Fruit fly (Drosophila melanogaster) whole organism, embryonic: ENCODE results near the gene CG13409.

Experiments used
- Awh ChIP-seq: fragments of 200-800 bp; sonication (Bioruptor generic); IDR thresholded peaks from 2 replicates; pipeline ENCODE4, ENCODE4 v1.3.6; 2022; ENCODE audit warnings: missing biosample characterization, missing genetic modification characterization
- Bgb ChIP-seq: fragments of 200-800 bp; sonication (Bioruptor generic); IDR thresholded peaks from 2 replicates; pipeline ENCODE4 v1.3.6; 2022; ENCODE audit warnings: missing biosample characterization, missing genetic modification characterization; ENCODE audit not compliant: partially characterized antibody
- CG10654 ChIP-seq: fragments of 200-800 bp; sonication (Bioruptor generic); optimal IDR thresholded peaks from 2 replicates; lab custom pipeline; 2016; ENCODE audit warnings: missing biosample characterization, missing genetic modification characterization
- CG10979 ChIP-seq: fragments of 200-800 bp; sonication (Bioruptor generic); optimal IDR thresholded peaks from 2 replicates; lab custom pipeline; 2018; ENCODE audit warnings: missing biosample characterization, mild to moderate bottlenecking, missing genetic modification characterization, moderate library complexity
- CG11456 ChIP-seq: fragments of 200-800 bp; sonication (Bioruptor generic); IDR thresholded peaks from 3 replicates; pipeline ENCODE4 v1.3.6; 2022; ENCODE audit warnings: missing biosample characterization, missing genetic modification characterization
- CG15269 ChIP-seq: fragments of 200-800 bp; sonication (Bioruptor generic); optimal IDR thresholded peaks from 2 replicates; lab custom pipeline; 2018; ENCODE audit warnings: missing biosample characterization, mild to moderate bottlenecking, missing genetic modification characterization, moderate library complexity
- CG1602 ChIP-seq: fragments of 200-800 bp; sonication (Bioruptor generic); optimal IDR thresholded peaks from 3 replicates; lab custom pipeline; 2016; ENCODE audit warnings: missing biosample characterization, missing genetic modification characterization
- CG1603 ChIP-seq: fragments of 200-800 bp; sonication (Bioruptor generic); optimal IDR thresholded peaks from 2 replicates; lab custom pipeline; 2019; ENCODE audit warnings: missing biosample characterization, mild to moderate bottlenecking, missing genetic modification characterization, moderate library complexity
- CG16815 ChIP-seq: fragments of 200-800 bp; sonication (Bioruptor generic); optimal IDR thresholded peaks from 3 replicates; lab custom pipeline; 2017; ENCODE audit warnings: missing biosample characterization, mild to moderate bottlenecking, missing genetic modification characterization
- CG17912 ChIP-seq: fragments of 200-800 bp; sonication (Bioruptor generic); optimal IDR thresholded peaks from 2 replicates; lab custom pipeline; 2018; ENCODE audit warnings: missing biosample characterization, mild to moderate bottlenecking, missing genetic modification characterization
- CG2678 ChIP-seq: fragments of 200-800 bp; sonication (Bioruptor generic); optimal IDR thresholded peaks from 3 replicates; lab custom pipeline; 2019; ENCODE audit warnings: missing biosample characterization, mild to moderate bottlenecking, missing genetic modification characterization, moderate library complexity
- CG3726 ChIP-seq: fragments of 200-800 bp; sonication (Bioruptor generic); IDR thresholded peaks from 3 replicates; pipeline ENCODE4, ENCODE4 v1.3.6; 2022; ENCODE audit warnings: missing biosample characterization, missing genetic modification characterization
- CG3995 ChIP-seq: fragments of 200-800 bp; sonication (Bioruptor generic); optimal IDR thresholded peaks from 3 replicates; lab custom pipeline; 2016; ENCODE audit warnings: missing biosample characterization, missing genetic modification characterization
- CG4328 ChIP-seq: fragments of 200-800 bp; sonication (Bioruptor generic); optimal IDR thresholded peaks from 3 replicates; lab custom pipeline; 2017; ENCODE audit warnings: missing biosample characterization, missing genetic modification reagents, missing genetic modification characterization
- CG43689 ChIP-seq: fragments of 200-800 bp; sonication (Bioruptor generic); IDR thresholded peaks from 2 replicates; pipeline ENCODE4 v1.3.6; 2022; ENCODE audit warnings: missing biosample characterization, missing genetic modification characterization
- CG4820 ChIP-seq: fragments of 200-800 bp; sonication (Bioruptor generic); optimal IDR thresholded peaks from 3 replicates; lab custom pipeline; 2016; ENCODE audit warnings: missing biosample characterization, missing genetic modification characterization
- CG4854 ChIP-seq: fragments of 200-800 bp; sonication (Bioruptor generic); optimal IDR thresholded peaks from 2 replicates; lab custom pipeline; 2016; ENCODE audit warnings: missing biosample characterization, missing genetic modification characterization, inconsistent platforms
- CG5245 ChIP-seq: fragments of 200-800 bp; sonication (Bioruptor generic); optimal IDR thresholded peaks from 3 replicates; lab custom pipeline; 2016; ENCODE audit warnings: missing biosample characterization, missing genetic modification characterization
- CG5953 ChIP-seq: fragments of 200-800 bp; sonication (Bioruptor generic); IDR thresholded peaks from 2 replicates; pipeline ENCODE4 v1.3.6; 2022; ENCODE audit warnings: missing biosample characterization, missing genetic modification characterization
- CG7271 ChIP-seq: fragments of 200-800 bp; sonication (Bioruptor generic); optimal IDR thresholded peaks from 2 replicates; lab custom pipeline; 2018; ENCODE audit warnings: missing biosample characterization, mild to moderate bottlenecking, missing genetic modification characterization, moderate library complexity
- CG7987 ChIP-seq: fragments of 200-800 bp; sonication (Bioruptor generic); optimal IDR thresholded peaks from 2 replicates; lab custom pipeline; 2018; ENCODE audit warnings: missing biosample characterization, mild to moderate bottlenecking, missing genetic modification characterization, moderate library complexity
- CG9797 ChIP-seq: fragments of 200-800 bp; sonication (Bioruptor generic); optimal IDR thresholded peaks from 3 replicates; lab custom pipeline; 2018; ENCODE audit warnings: missing biosample characterization, mild to moderate bottlenecking, missing genetic modification characterization
- CG9817 ChIP-seq: fragments of 200-800 bp; sonication (Bioruptor generic); optimal IDR thresholded peaks from 2 replicates; lab custom pipeline; 2018; ENCODE audit warnings: missing biosample characterization, mild to moderate bottlenecking, missing genetic modification characterization, moderate library complexity
- Dll ChIP-seq: fragments of 200-800 bp; sonication (Bioruptor generic); IDR thresholded peaks from 4 replicates; pipeline ENCODE4 v1.3.6; 2022; ENCODE audit warnings: missing biosample characterization, missing genetic modification characterization; ENCODE audit not compliant: partially characterized antibody
- Dp ChIP-seq: fragments of 200-800 bp; sonication (Bioruptor generic); optimal IDR thresholded peaks from 2 replicates; lab custom pipeline; 2018; ENCODE audit warnings: missing biosample characterization, mild to moderate bottlenecking, missing genetic modification characterization, moderate library complexity
- Drgx ChIP-seq: fragments of 200-800 bp; sonication (Bioruptor generic); IDR thresholded peaks from 2 replicates; pipeline ENCODE4 v1.3.6; 2022; ENCODE audit warnings: missing biosample characterization, missing genetic modification characterization
- Hey ChIP-seq: fragments of 200-800 bp; sonication (Bioruptor generic); optimal IDR thresholded peaks from 3 replicates; lab custom pipeline; 2018; ENCODE audit warnings: missing biosample characterization, mild to moderate bottlenecking, missing genetic modification characterization
- Hsf ChIP-seq: fragments of 200-800 bp; sonication (Bioruptor generic); optimal IDR thresholded peaks from 3 replicates; lab custom pipeline; 2016; ENCODE audit warnings: missing biosample characterization, missing genetic modification characterization
- Jarid2 ChIP-seq: fragments of 200-800 bp; sonication (Bioruptor generic); optimal IDR thresholded peaks from 3 replicates; lab custom pipeline; 2017; ENCODE audit warnings: mild to moderate bottlenecking, missing biosample characterization, missing genetic modification reagents, missing genetic modification characterization
- Lpt ChIP-seq: fragments of >200 bp; optimal IDR thresholded peaks from 2 replicates; lab custom pipeline; 2018; ENCODE audit warnings: missing biosample characterization, missing genetic modification characterization
- MTF-1 ChIP-seq: fragments of 200-800 bp; sonication (Bioruptor generic); optimal IDR thresholded peaks from 2 replicates; lab custom pipeline; 2018; ENCODE audit warnings: missing biosample characterization, mild to moderate bottlenecking, missing genetic modification characterization, borderline replicate concordance
- Neu2 ChIP-seq: fragments of 200-800 bp; sonication (Bioruptor generic); optimal IDR thresholded peaks from 3 replicates; lab custom pipeline; 2016; ENCODE audit warnings: missing biosample characterization, missing genetic modification characterization, borderline replicate concordance
- NfI ChIP-seq: fragments of 200-800 bp; sonication (Bioruptor generic); optimal IDR thresholded peaks from 3 replicates; lab custom pipeline; 2018; ENCODE audit warnings: missing biosample characterization, mild to moderate bottlenecking, missing genetic modification characterization, moderate library complexity
- Optix ChIP-seq: fragments of 200-800 bp; sonication (Bioruptor generic); IDR thresholded peaks from 3 replicates; pipeline ENCODE4 v1.3.6; 2022; ENCODE audit warnings: missing biosample characterization, missing genetic modification characterization
- Rfx ChIP-seq: fragments of 200-800 bp; sonication (Bioruptor generic); IDR thresholded peaks from 2 replicates; pipeline ENCODE4 v1.3.6; 2022; ENCODE audit warnings: missing biosample characterization, missing genetic modification characterization
- Sin3A ChIP-seq: fragments of >200 bp; optimal IDR thresholded peaks from 2 replicates; lab custom pipeline; 2018
- Spps ChIP-seq: fragments of 200-800 bp; sonication (Bioruptor generic); optimal IDR thresholded peaks from 2 replicates; lab custom pipeline; 2018; ENCODE audit warnings: missing biosample characterization, mild to moderate bottlenecking, missing genetic modification characterization
- Usf ChIP-seq: fragments of 200-800 bp; sonication (Bioruptor generic); optimal IDR thresholded peaks from 2 replicates; lab custom pipeline; 2017; ENCODE audit warnings: missing genotype, missing biosample characterization, missing genetic modification characterization
- Xrp1 ChIP-seq: fragments of 200-800 bp; sonication (Bioruptor generic); IDR thresholded peaks from 2 replicates; pipeline ENCODE4 v1.3.6; 2022; ENCODE audit warnings: missing biosample characterization, missing genetic modification characterization
- fd3F ChIP-seq: fragments of 200-800 bp; sonication (Bioruptor generic); optimal IDR thresholded peaks from 2 replicates; lab custom pipeline; 2018; ENCODE audit warnings: missing biosample characterization, mild to moderate bottlenecking, missing genetic modification characterization, moderate library complexity
- fu2 ChIP-seq: fragments of 200-800 bp; sonication (Bioruptor generic); optimal IDR thresholded peaks from 2 replicates; lab custom pipeline; 2016; ENCODE audit warnings: missing biosample characterization, missing genetic modification characterization
- insv ChIP-seq, 2 experiments: fragments of 200-800 bp; sonication (Bioruptor generic); optimal IDR thresholded peaks; 3 replicates each; lab custom pipeline; 2016 to 2018; ENCODE audit warnings: missing biosample characterization in 2 of 2, missing genetic modification characterization in 2 of 2
- jing ChIP-seq: fragments of 200-800 bp; sonication (Bioruptor generic); optimal IDR thresholded peaks from 2 replicates; lab custom pipeline; 2018; ENCODE audit warnings: missing biosample characterization, mild to moderate bottlenecking, missing genetic modification characterization
- klu ChIP-seq: fragments of 200-800 bp; sonication (Bioruptor generic); IDR thresholded peaks from 2 replicates; pipeline ENCODE4 v1.3.6; 2022; ENCODE audit warnings: missing biosample characterization, missing genetic modification characterization
- luna ChIP-seq: fragments of 200-800 bp; sonication (Bioruptor generic); optimal IDR thresholded peaks from 2 replicates; lab custom pipeline; 2016; ENCODE audit warnings: missing biosample characterization, missing genetic modification characterization
- org-1 ChIP-seq: fragments of 200-800 bp; sonication (Bioruptor generic); optimal IDR thresholded peaks from 2 replicates; lab custom pipeline; 2017; ENCODE audit warnings: missing biosample characterization, missing genetic modification characterization
- pum ChIP-seq: fragments of 200-800 bp; sonication (Bioruptor generic); optimal IDR thresholded peaks from 2 replicates; lab custom pipeline; 2016; ENCODE audit warnings: missing biosample characterization, missing genetic modification characterization
- sens ChIP-seq: fragments of 200-800 bp; sonication (Bioruptor generic); peaks from one replicate; lab custom pipeline; 2016; ENCODE audit warnings: missing biosample characterization, missing genetic modification characterization
- sob ChIP-seq: fragments of 200-800 bp; sonication (Bioruptor generic); IDR thresholded peaks from 2 replicates; pipeline ENCODE4 v1.3.6; 2022; ENCODE audit warnings: missing biosample characterization, missing genetic modification characterization
- tap ChIP-seq: fragments of 200-800 bp; optimal IDR thresholded peaks from 3 replicates; lab custom pipeline; 2019; ENCODE audit warnings: missing biosample characterization, mild to moderate bottlenecking, missing genetic modification characterization, moderate library complexity
- trem ChIP-seq: fragments of 200-800 bp; optimal IDR thresholded peaks from 3 replicates; lab custom pipeline; 2019; ENCODE audit warnings: missing biosample characterization, mild to moderate bottlenecking, missing genetic modification characterization, moderate library complexity
- zfh1 ChIP-seq: fragments of 200-800 bp; sonication (Bioruptor generic); IDR thresholded peaks from 3 replicates; pipeline ENCODE4 v1.3.6; 2022; ENCODE audit warnings: missing biosample characterization, missing genetic modification characterization

The CG13409 gene

dm6 chr3R:22034160-22034742 is 2.6 kb upstream of the CG13409 start, which contains the start of the genes CG45099, CG6015, pit and Fadd (continued):
- TF ChIP-seq jing (GFP tag; lab: Kevin White, UChicago): no peak
- TF ChIP-seq CG3995 (GFP tag; lab: Kevin White, UChicago): peak; percentile 16
- TF ChIP-seq tap (tag; lab: Kevin White, UChicago): no peak
- no peak for TF ChIP-seq Rfx
- no peak for TF ChIP-seq NfI (GFP tag; lab: Kevin White, UChicago)
- TF ChIP-seq CG4854 (GFP tag; lab: Kevin White, UChicago): no peak
- no peak for TF ChIP-seq CG4328 (GFP tag; lab: Kevin White, UChicago)
- no peak for TF ChIP-seq CG1603
- peak in 1 of 2 experiments; percentile 17 for TF ChIP-seq insv (GFP tag; optimal IDR thresholded peaks at IDR 0.05; lab: Kevin White, UChicago)
- peak; percentile 6 for TF ChIP-seq pum (GFP tag; lab: Kevin White, UChicago)
- no peak for TF ChIP-seq CG10979
- no peak for TF ChIP-seq CG43689 (GFP tag; lab: Robert Waterston, UW)
- no peak for TF ChIP-seq MTF-1 (GFP tag; lab: Kevin White, UChicago)
- no peak for TF ChIP-seq CG4820 (GFP tag; lab: Kevin White, UChicago)
- TF ChIP-seq fd3F (GFP tag; lab: Kevin White, UChicago): no peak
- no peak for TF ChIP-seq Jarid2 (GFP tag; lab: Kevin White, UChicago)
- peak; percentile 83 for TF ChIP-seq CG9797 (GFP tag; lab: Kevin White, UChicago)
- TF ChIP-seq CG7271 (tag; lab: Kevin White, UChicago): no peak
- no peak for TF ChIP-seq Spps (tag; lab: Kevin White, UChicago)
- peak; percentile 62 for TF ChIP-seq trem (tag; lab: Kevin White, UChicago)
- TF ChIP-seq Optix (GFP tag; lab: Robert Waterston, UW): no peak
- TF ChIP-seq CG2678 (tag; lab: Kevin White, UChicago): no peak
- TF ChIP-seq Drgx (GFP tag; lab: Robert Waterston, UW): no peak
- TF ChIP-seq Sin3A (lab: Kevin White, UChicago): peak; percentile 58
- TF ChIP-seq CG9817 (tag; lab: Kevin White, UChicago): no peak
- no peak for TF ChIP-seq CG15269 (tag; lab: Kevin White, UChicago)
- TF ChIP-seq CG7987 (GFP tag; lab: Kevin White, UChicago): no peak
- no peak for TF ChIP-seq CG5953 (GFP tag; lab: Robert Waterston, UW)
- peak; percentile 60 for TF ChIP-seq Bgb (GFP tag; lab: Robert Waterston, UW)
- TF ChIP-seq CG1602 (GFP tag; lab: Kevin White, UChicago): no peak
- no peak for TF ChIP-seq Xrp1
- TF ChIP-seq sens: peak; percentile 68
- no peak for TF ChIP-seq CG3726
- TF ChIP-seq org-1: no peak
- TF ChIP-seq CG5245 (GFP tag; lab: Kevin White, UChicago): no peak
- TF ChIP-seq CG11456 (GFP tag; lab: Robert Waterston, UW): no peak
- TF ChIP-seq Hsf (GFP tag; lab: Kevin White, UChicago): no peak
- no peak for TF ChIP-seq Lpt
- no peak for TF ChIP-seq zfh1 (GFP tag; lab: Robert Waterston, UW)
- TF ChIP-seq Hey (tag; lab: Kevin White, UChicago): no peak
- no peak for TF ChIP-seq Awh (GFP tag; lab: Robert Waterston, UW)
- no peak for TF ChIP-seq fu2 (GFP tag; lab: Kevin White, UChicago)
- TF ChIP-seq Usf: no peak
- no peak for TF ChIP-seq luna (GFP tag; lab: Kevin White, UChicago)
- no peak for TF ChIP-seq CG17912
- TF ChIP-seq Neu2 (GFP tag; lab: Kevin White, UChicago): no peak
- TF ChIP-seq sob (GFP tag; lab: Robert Waterston, UW): no peak
- no peak for TF ChIP-seq CG10654 (GFP tag; lab: Kevin White, UChicago)
- peak; percentile 14 for TF ChIP-seq Dp (GFP tag; lab: Kevin White, UChicago)
- no peak for TF ChIP-seq CG16815 (GFP tag; lab: Kevin White, UChicago)
- TF ChIP-seq klu (GFP tag; lab: Robert Waterston, UW): no peak
- TF ChIP-seq Dll (GFP tag; lab: Robert Waterston, UW): peak; percentile 78
